Worm (Caenorhabditis elegans): ENCODE results near the gene mrps-22.

The mrps-22 gene

ce11 chrII:10556550-10557205 is 25.7 kb upstream of the mrps-22 start:
- TF ChIP-seq bed-3 (GFP tag; optimal IDR thresholded peaks at IDR 0.05) (no peak), sem-2 (GFP tag; optimal IDR thresholded peaks at IDR 0.05) (no peak), ceh-83 (GFP tag; optimal IDR thresholded peaks at IDR 0.05) (no peak), lin-13 (tag; optimal IDR thresholded peaks at IDR 0.05) (no peak), unc-39 (tag; optimal IDR thresholded peaks at IDR 0.05) (no peak), mab-5 (tag; optimal IDR thresholded peaks at IDR 0.05) (no peak)

DNA sequence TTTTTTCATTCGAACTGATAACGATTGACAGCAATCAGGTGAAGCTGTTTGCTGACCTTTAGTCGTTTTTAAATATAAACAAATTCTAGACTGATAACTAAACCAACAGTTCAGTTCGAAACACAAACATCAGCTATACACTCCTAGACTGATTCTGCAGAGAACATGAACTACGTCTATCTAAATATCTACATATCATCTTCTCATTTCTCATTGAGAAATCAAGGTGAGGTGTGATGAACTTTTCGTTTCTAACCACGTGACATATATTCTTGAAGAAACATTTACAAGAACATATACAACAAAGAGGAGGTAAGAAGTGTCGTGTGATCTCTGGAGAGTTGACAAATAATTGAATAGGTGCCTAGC is 25.2 kb upstream of the mrps-22 start:
- no peak for TF ChIP-seq ces-1 (GFP tag; optimal IDR thresholded peaks at IDR 0.05)
- TF ChIP-seq sptf-1 (tag; optimal IDR thresholded peaks at IDR 0.05): no peak
- TF ChIP-seq snpc-4 (tag; optimal IDR thresholded peaks at IDR 0.05): no peak
- no peak for TF ChIP-seq lsy-2 (tag; optimal IDR thresholded peaks at IDR 0.05)
- no peak for TF ChIP-seq ham-2 (GFP tag; optimal IDR thresholded peaks at IDR 0.05)
- no peak for TF ChIP-seq pha-4 (tag; optimal IDR thresholded peaks at IDR 0.05)

ce11 chrII:10558345-10558744 is 24.1 kb upstream of the mrps-22 start:
- no peak for TF ChIP-seq mls-2 (tag; optimal IDR thresholded peaks at IDR 0.05)
- peak; percentile 13 for TF ChIP-seq unc-62 (GFP tag; optimal IDR thresholded peaks at IDR 0.05)
- TF ChIP-seq unc-120 (tag; optimal IDR thresholded peaks at IDR 0.05; ENCODE audit: poor library complexity, severe bottlenecking): peak; percentile 85
- no peak for TF ChIP-seq nhr-76 (tag; optimal IDR thresholded peaks at IDR 0.05)
- peak; percentile 85 for TF ChIP-seq hlh-1 (tag; optimal IDR thresholded peaks at IDR 0.05)

DNA sequence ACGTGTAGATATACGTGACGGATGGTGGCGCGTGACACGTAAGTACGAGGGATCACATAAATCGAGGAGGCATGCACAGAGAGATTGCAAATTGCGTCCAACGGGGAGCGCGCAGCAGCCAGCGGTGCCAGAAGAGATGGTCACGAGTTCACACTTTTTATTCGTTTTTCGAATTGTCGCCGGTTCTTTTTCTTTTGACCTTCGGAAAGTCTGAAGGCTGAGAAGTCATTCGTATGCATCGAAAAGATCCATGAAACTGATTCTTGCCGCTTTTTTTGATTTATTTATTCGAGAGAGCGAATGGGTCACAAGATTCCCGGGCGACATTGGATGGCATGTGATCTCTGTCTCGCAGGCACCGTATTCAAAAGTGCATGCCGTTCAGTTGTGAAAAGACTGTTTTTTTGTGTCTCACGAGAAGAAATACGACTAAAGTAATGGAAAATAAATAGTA is 23.4 kb upstream of the mrps-22 start:
- TF ChIP-seq ceh-39 (tag; optimal IDR thresholded peaks at IDR 0.05) (no peak), mep-1 (tag; optimal IDR thresholded peaks at IDR 0.05) (no peak), elt-1 (tag; optimal IDR thresholded peaks at IDR 0.05; ENCODE audit: borderline replicate concordance, insufficient read depth) (no peak), nhr-28 (tag; optimal IDR thresholded peaks at IDR 0.05) (no peak), nhr-12 (tag; optimal IDR thresholded peaks at IDR 0.05) (no peak)

- no peak for TF ChIP-seq sptf-1 (tag; optimal IDR thresholded peaks at IDR 0.05)
- TF ChIP-seq ceh-43 (GFP tag; optimal IDR thresholded peaks at IDR 0.05): no peak
Measured at ce11 chrII:10559671-10560184, 22.7 kb upstream of the mrps-22 start.

DNA sequence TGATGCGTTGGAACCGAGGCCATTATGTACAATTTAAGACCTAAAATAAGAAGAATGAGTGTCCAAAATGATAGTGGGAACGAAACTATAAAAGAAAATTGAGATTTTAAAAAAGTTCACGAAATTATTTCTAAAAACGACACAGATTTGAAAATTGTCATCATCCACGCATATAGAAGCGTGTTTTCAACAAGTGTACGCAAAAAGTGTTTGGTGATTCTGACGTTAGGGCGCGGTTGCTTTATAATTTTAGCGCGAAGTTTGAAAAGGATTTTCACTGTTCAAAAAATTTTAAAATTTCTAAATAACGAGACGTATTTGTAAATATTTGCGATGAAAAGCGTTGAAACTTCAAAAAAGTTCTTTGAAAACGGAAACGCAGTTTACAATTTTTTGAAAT is 19.1 kb upstream of the mrps-22 start, which contains the start of gene cdc-48.1:
cdc-48.1 (minus strand) TSS at position 40 of the 400 bp plus-strand sequence.
- TF ChIP-seq elt-3 (tag; optimal IDR thresholded peaks at IDR 0.05) (peak; percentile 85), pha-4 (tag; optimal IDR thresholded peaks at IDR 0.05) (peak; percentile 98), lin-32 (GFP tag; optimal IDR thresholded peaks at IDR 0.05) (peak; percentile 37), nhr-28 (tag; optimal IDR thresholded peaks at IDR 0.05) (peak; percentile 87), sem-2 (GFP tag; optimal IDR thresholded peaks at IDR 0.05) (peak; percentile 30), tbx-8 (GFP tag; optimal IDR thresholded peaks at IDR 0.05) (peak; percentile 72), drap-1 (GFP tag; optimal IDR thresholded peaks at IDR 0.05) (peak; percentile 92), nhr-76 (tag; optimal IDR thresholded peaks at IDR 0.05) (no peak), snpc-4 (tag; optimal IDR thresholded peaks at IDR 0.05) (no peak), ztf-11 (tag; optimal IDR thresholded peaks at IDR 0.05) (peak; percentile 80), unc-39 (tag; optimal IDR thresholded peaks at IDR 0.05) (peak; percentile 36), unc-62 (GFP tag; optimal IDR thresholded peaks at IDR 0.05) (peak; percentile 97), sptf-1 (tag; optimal IDR thresholded peaks at IDR 0.05) (peak; percentile 97), ham-2 (GFP tag; optimal IDR thresholded peaks at IDR 0.05) (peak; percentile 84), blmp-1 (tag; optimal IDR thresholded peaks at IDR 0.05) (peak; percentile 79), zip-8 (tag; optimal IDR thresholded peaks at IDR 0.05) (no peak), mls-2 (tag; optimal IDR thresholded peaks at IDR 0.05) (peak; percentile 89), ceh-43 (GFP tag; optimal IDR thresholded peaks at IDR 0.05) (peak; percentile 87), cnd-1 (tag; optimal IDR thresholded peaks at IDR 0.05) (peak; percentile 96), ces-1 (GFP tag; optimal IDR thresholded peaks at IDR 0.05) (peak; percentile 98), ceh-39 (tag; optimal IDR thresholded peaks at IDR 0.05) (peak; percentile 99), flh-1 (GFP tag; optimal IDR thresholded peaks at IDR 0.05) (peak; percentile 49), ceh-83 (GFP tag; optimal IDR thresholded peaks at IDR 0.05) (peak; percentile 88), nhr-237 (tag; optimal IDR thresholded peaks at IDR 0.05) (peak; percentile 100), nhr-2 (tag; optimal IDR thresholded peaks at IDR 0.05) (peak; percentile 74), M03D4.4 (tag; optimal IDR thresholded peaks at IDR 0.05) (peak; percentile 92), elt-1 (tag; optimal IDR thresholded peaks at IDR 0.05; ENCODE audit: borderline replicate concordance, insufficient read depth) (peak; percentile 68), bed-3 (GFP tag; optimal IDR thresholded peaks at IDR 0.05) (peak; percentile 63), lin-13 (tag; optimal IDR thresholded peaks at IDR 0.05) (peak; percentile 100), mab-5 (tag; optimal IDR thresholded peaks at IDR 0.05) (peak; percentile 84), unc-120 (tag; optimal IDR thresholded peaks at IDR 0.05; ENCODE audit: poor library complexity, severe bottlenecking) (peak; percentile 91), lsy-2 (tag; optimal IDR thresholded peaks at IDR 0.05) (peak; percentile 95), hlh-1 (tag; optimal IDR thresholded peaks at IDR 0.05) (peak; percentile 88), mep-1 (tag; optimal IDR thresholded peaks at IDR 0.05) (peak; percentile 100), nhr-12 (tag; optimal IDR thresholded peaks at IDR 0.05) (peak; percentile 68)
